Worm (Caenorhabditis elegans) whole organism, late embryonic: ENCODE results near the gene cca-1.

Experiments
- K09A11.1 ChIP-seq: sonication (generic microtip); optimal IDR thresholded peaks from 2 replicates; lab custom pipeline; 2017; ENCODE audit warnings: antibody characterized with exemption, mild to moderate bottlenecking, missing genetic modification characterization, missing compliant biosample characterization; ENCODE audit not compliant: insufficient read depth
- ceh-24 ChIP-seq: sonication (generic microtip); optimal IDR thresholded peaks from 2 replicates; lab custom pipeline; 2016; ENCODE audit warnings: mild to moderate bottlenecking, missing genetic modification characterization, missing compliant biosample characterization
- elt-2 ChIP-seq: sonication (generic microtip); optimal IDR thresholded peaks from 2 replicates; lab custom pipeline; 2016; ENCODE audit warnings: missing genetic modification reagents, missing genetic modification characterization, missing compliant biosample characterization
- fkh-10 ChIP-seq: fragments of 150-350 bp; optimal IDR thresholded peaks from 2 replicates; lab custom pipeline; 2014; ENCODE audit warnings: missing biosample characterization, missing genetic modification reagents, missing genetic modification characterization
- gmeb-2 ChIP-seq: sonication (generic microtip); optimal IDR thresholded peaks from 2 replicates; lab custom pipeline; 2016; ENCODE audit warnings: missing genetic modification characterization, inconsistent platforms, missing compliant biosample characterization
- hlh-30 ChIP-seq: sonication (generic microtip); optimal IDR thresholded peaks from 2 replicates; lab custom pipeline; 2017; ENCODE audit warnings: antibody characterized with exemption, missing genetic modification characterization, missing compliant biosample characterization; ENCODE audit not compliant: insufficient read depth
- nfya-1 ChIP-seq: sonication (generic microtip); optimal IDR thresholded peaks from 2 replicates; lab custom pipeline; 2017; ENCODE audit warnings: missing genetic modification characterization, mild to moderate bottlenecking, missing compliant biosample characterization, antibody characterized with exemption, moderate library complexity
- pqm-1 ChIP-seq: sonication (generic microtip); optimal IDR thresholded peaks from 2 replicates; lab custom pipeline; 2016; ENCODE audit warnings: missing genetic modification characterization, missing compliant biosample characterization

DNA sequence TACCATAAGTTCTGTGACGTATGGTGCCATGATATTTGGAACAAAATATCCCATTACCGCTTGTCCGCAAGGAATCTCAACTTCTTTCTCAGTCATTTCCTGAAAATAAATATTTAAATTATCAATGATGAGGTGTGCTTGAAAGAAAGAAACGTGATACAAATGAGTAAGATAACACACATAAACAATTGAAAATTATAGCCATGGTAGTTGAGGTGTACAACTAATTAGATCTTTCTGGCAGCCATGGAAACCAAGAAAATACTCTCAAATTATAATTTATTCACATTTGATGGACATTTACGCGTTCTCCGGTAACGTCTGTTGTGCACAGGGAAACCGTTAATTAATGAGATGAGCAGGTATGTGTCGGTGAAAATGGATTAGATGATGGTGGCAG lies 16.5 kb upstream of the cca-1 start, which contains the start of gene C39D10.5:
- no peak for TF ChIP-seq elt-2 (tag; lab: Kevin White, UChicago)
- no peak for TF ChIP-seq gmeb-2 (tag; lab: Kevin White, UChicago)
- no peak for TF ChIP-seq K09A11.1 (tag; lab: Kevin White, UChicago)
- no peak for TF ChIP-seq pqm-1 (tag; lab: Kevin White, UChicago)
- no peak for TF ChIP-seq fkh-10
- TF ChIP-seq hlh-30 (tag; lab: Kevin White, UChicago): no peak
- TF ChIP-seq nfya-1 (tag; lab: Kevin White, UChicago): no peak
- no peak for TF ChIP-seq ceh-24
